Worm (Caenorhabditis elegans) whole organism, late embryonic: ENCODE data around the gene F07F6.2.

Source experiments
- C08G9.2 ChIP-seq: sonication (generic microtip); optimal IDR thresholded peaks from 2 replicates; lab custom pipeline; 2016; ENCODE audit warnings: mild to moderate bottlenecking, missing genetic modification characterization, moderate library complexity, missing compliant biosample characterization
- T23F11.4 ChIP-seq: fragments of 200-800 bp; sonication (Bioruptor generic); optimal IDR thresholded peaks from 2 replicates; lab custom pipeline; 2018; ENCODE audit warnings: mild to moderate bottlenecking, missing genetic modification characterization, missing compliant biosample characterization
- Y22D7AL.16 ChIP-seq: sonication (generic microtip); optimal IDR thresholded peaks from 2 replicates; lab custom pipeline; 2016; ENCODE audit warnings: missing genetic modification characterization, missing compliant biosample characterization
- ama-1 ChIP-seq: fragments of 150-350 bp; optimal IDR thresholded peaks from 2 replicates; lab custom pipeline; 2014
- ceh-18 ChIP-seq: sonication (generic microtip); optimal IDR thresholded peaks from 2 replicates; lab custom pipeline; 2016; ENCODE audit warnings: missing genetic modification characterization, missing compliant biosample characterization
- ceh-19 ChIP-seq: fragments of 200-800 bp; sonication (Bioruptor generic); optimal IDR thresholded peaks from 2 replicates; lab custom pipeline; 2018; ENCODE audit warnings: mild to moderate bottlenecking, missing genetic modification characterization, missing compliant biosample characterization
- ceh-2 ChIP-seq: sonication (generic microtip); optimal IDR thresholded peaks from 2 replicates; lab custom pipeline; 2016; ENCODE audit warnings: missing genotype, missing genetic modification characterization, missing compliant biosample characterization
- ceh-22 ChIP-seq: sonication (generic microtip); optimal IDR thresholded peaks from 2 replicates; lab custom pipeline; 2017; ENCODE audit warnings: missing biosample characterization, missing genetic modification characterization
- ceh-24 ChIP-seq: sonication (generic microtip); optimal IDR thresholded peaks from 2 replicates; lab custom pipeline; 2016; ENCODE audit warnings: mild to moderate bottlenecking, missing genetic modification characterization, missing compliant biosample characterization
- ceh-34 ChIP-seq: sonication (generic microtip); optimal IDR thresholded peaks from 2 replicates; lab custom pipeline; 2016; ENCODE audit warnings: mild to moderate bottlenecking, missing genetic modification characterization, missing compliant biosample characterization
- ceh-45 ChIP-seq: fragments of 200-800 bp; sonication (Bioruptor generic); IDR thresholded peaks from 2 replicates; pipeline ENCODE4 v1.3.6; 2022; ENCODE audit warnings: missing genetic modification reagents, missing genetic modification characterization, missing compliant biosample characterization
- ceh-48 ChIP-seq: sonication (generic microtip); optimal IDR thresholded peaks from 2 replicates; lab custom pipeline; 2016; ENCODE audit warnings: missing genetic modification characterization, inconsistent platforms, missing compliant biosample characterization
- ceh-6 ChIP-seq: fragments of 200-800 bp; sonication (Bioruptor generic); optimal IDR thresholded peaks from 2 replicates; lab custom pipeline; 2018; ENCODE audit warnings: mild to moderate bottlenecking, missing genetic modification characterization, missing compliant biosample characterization
- ceh-9 ChIP-seq: sonication (generic microtip); optimal IDR thresholded peaks from 2 replicates; lab custom pipeline; 2016; ENCODE audit warnings: mild to moderate bottlenecking, missing genetic modification characterization, inconsistent platforms, missing compliant biosample characterization
- che-1 ChIP-seq: sonication (generic microtip); optimal IDR thresholded peaks from 2 replicates; lab custom pipeline; 2016; ENCODE audit warnings: mild to moderate bottlenecking, missing genetic modification characterization, missing compliant biosample characterization
- dmd-4 ChIP-seq: sonication (generic microtip); optimal IDR thresholded peaks from 2 replicates; lab custom pipeline; 2016; ENCODE audit warnings: borderline replicate concordance, missing genetic modification characterization, missing compliant biosample characterization
- elt-2 ChIP-seq: sonication (generic microtip); optimal IDR thresholded peaks from 2 replicates; lab custom pipeline; 2016; ENCODE audit warnings: missing genetic modification reagents, missing genetic modification characterization, missing compliant biosample characterization
- elt-4 ChIP-seq: sonication (generic microtip); optimal IDR thresholded peaks from 2 replicates; lab custom pipeline; 2016; ENCODE audit warnings: missing genetic modification characterization, missing compliant biosample characterization
- ets-4 ChIP-seq: sonication (generic microtip); optimal IDR thresholded peaks from 2 replicates; lab custom pipeline; 2016; ENCODE audit warnings: missing genetic modification characterization, missing compliant biosample characterization
- eyg-1 ChIP-seq: sonication (generic microtip); optimal IDR thresholded peaks from 2 replicates; lab custom pipeline; 2016; ENCODE audit warnings: missing genotype, missing genetic modification characterization, missing compliant biosample characterization
- fax-1 ChIP-seq: sonication (generic microtip); optimal IDR thresholded peaks from 2 replicates; lab custom pipeline; 2016; ENCODE audit warnings: missing genotype, missing genetic modification characterization, missing compliant biosample characterization
- fkh-10 ChIP-seq: fragments of 150-350 bp; optimal IDR thresholded peaks from 2 replicates; lab custom pipeline; 2014; ENCODE audit warnings: missing biosample characterization, missing genetic modification reagents, missing genetic modification characterization
- gmeb-2 ChIP-seq: sonication (generic microtip); optimal IDR thresholded peaks from 2 replicates; lab custom pipeline; 2016; ENCODE audit warnings: missing genetic modification characterization, inconsistent platforms, missing compliant biosample characterization
- hlh-15 ChIP-seq: sonication (generic microtip); optimal IDR thresholded peaks from 2 replicates; lab custom pipeline; 2016; ENCODE audit warnings: missing genetic modification characterization, missing compliant biosample characterization
- hlh-30 ChIP-seq: sonication (generic microtip); optimal IDR thresholded peaks from 2 replicates; lab custom pipeline; 2017; ENCODE audit warnings: antibody characterized with exemption, missing genetic modification characterization, missing compliant biosample characterization; ENCODE audit not compliant: insufficient read depth
- lim-6 ChIP-seq: sonication (generic microtip); optimal IDR thresholded peaks from 2 replicates; lab custom pipeline; 2016; ENCODE audit warnings: missing genetic modification characterization, missing compliant biosample characterization
- lin-11 ChIP-seq: fragments of 200-800 bp; sonication (Bioruptor generic); optimal IDR thresholded peaks from 2 replicates; lab custom pipeline; 2018; ENCODE audit warnings: mild to moderate bottlenecking, missing genetic modification characterization, missing compliant biosample characterization
- madf-2 ChIP-seq: sonication (generic microtip); optimal IDR thresholded peaks from 2 replicates; lab custom pipeline; 2017; ENCODE audit warnings: missing genetic modification characterization, missing compliant biosample characterization
- mec-3 ChIP-seq: sonication (generic microtip); optimal IDR thresholded peaks from 2 replicates; lab custom pipeline; 2016; ENCODE audit warnings: borderline replicate concordance, missing genetic modification characterization, missing compliant biosample characterization
- nfya-1 ChIP-seq: sonication (generic microtip); optimal IDR thresholded peaks from 2 replicates; lab custom pipeline; 2017; ENCODE audit warnings: missing genetic modification characterization, mild to moderate bottlenecking, missing compliant biosample characterization, antibody characterized with exemption, moderate library complexity
- npax-4 ChIP-seq: sonication (generic microtip); optimal IDR thresholded peaks from 2 replicates; lab custom pipeline; 2016; ENCODE audit warnings: missing genetic modification characterization, missing compliant biosample characterization
- odd-2 ChIP-seq: sonication (generic microtip); optimal IDR thresholded peaks from 2 replicates; lab custom pipeline; 2017; ENCODE audit warnings: antibody characterized with exemption, mild to moderate bottlenecking, missing genetic modification characterization, missing compliant biosample characterization
- pag-3 ChIP-seq: sonication (generic microtip); optimal IDR thresholded peaks from 2 replicates; lab custom pipeline; 2016; ENCODE audit warnings: missing compliant biosample characterization, missing genetic modification characterization, borderline replicate concordance
- pat-9 ChIP-seq: fragments of 200-800 bp; sonication (Bioruptor generic); optimal IDR thresholded peaks from 2 replicates; lab custom pipeline; 2018; ENCODE audit warnings: mild to moderate bottlenecking, missing genetic modification characterization, moderate library complexity, missing compliant biosample characterization
- pax-1 ChIP-seq: fragments of 150-350 bp; optimal IDR thresholded peaks from 2 replicates; lab custom pipeline; 2014; ENCODE audit warnings: missing biosample characterization, missing genetic modification characterization
- pha-2 ChIP-seq: sonication (generic microtip); optimal IDR thresholded peaks from 2 replicates; lab custom pipeline; 2017; ENCODE audit warnings: mild to moderate bottlenecking, missing genetic modification characterization, missing compliant biosample characterization
- pha-4 ChIP-seq: fragments of 150-350 bp; optimal IDR thresholded peaks from 2 replicates; lab custom pipeline; 2018; ENCODE audit warnings: missing biosample characterization, missing genetic modification reagents, missing genetic modification characterization
- ref-2 ChIP-seq: sonication (generic microtip); optimal IDR thresholded peaks from 2 replicates; lab custom pipeline; 2016; ENCODE audit warnings: missing genetic modification characterization, missing compliant biosample characterization
- rnt-1 ChIP-seq: sonication (generic microtip); optimal IDR thresholded peaks from 2 replicates; lab custom pipeline; 2016; ENCODE audit warnings: missing genetic modification characterization, missing compliant biosample characterization
- sdc-2 ChIP-seq: sonication (generic microtip); optimal IDR thresholded peaks from 2 replicates; lab custom pipeline; 2016; ENCODE audit warnings: missing genotype, missing genetic modification characterization, missing compliant biosample characterization
- sox-2 ChIP-seq: fragments of 200-800 bp; sonication (Bioruptor generic); IDR thresholded peaks from 2 replicates; pipeline ENCODE4 v1.3.6; 2022; ENCODE audit warnings: missing genetic modification reagents, missing genetic modification characterization, missing compliant biosample characterization
- sox-4 ChIP-seq: sonication (generic microtip); optimal IDR thresholded peaks from 2 replicates; lab custom pipeline; 2017; ENCODE audit warnings: mild to moderate bottlenecking, missing genetic modification characterization, inconsistent platforms, missing compliant biosample characterization
- syd-9 ChIP-seq: sonication (generic microtip); optimal IDR thresholded peaks from 2 replicates; lab custom pipeline; 2016; ENCODE audit warnings: mild to moderate bottlenecking, missing genetic modification characterization, moderate library complexity, missing compliant biosample characterization
- unc-42 ChIP-seq: sonication (generic microtip); optimal IDR thresholded peaks from 2 replicates; lab custom pipeline; 2016; ENCODE audit warnings: missing genotype, missing genetic modification characterization, missing compliant biosample characterization
- unc-55 ChIP-seq: sonication (generic microtip); optimal IDR thresholded peaks from 2 replicates; lab custom pipeline; 2017; ENCODE audit warnings: missing biosample characterization, missing genetic modification reagents, missing genetic modification characterization
- ztf-16 ChIP-seq: sonication (generic microtip); optimal IDR thresholded peaks from 2 replicates; lab custom pipeline; 2017; ENCODE audit warnings: missing genetic modification characterization, missing compliant biosample characterization

F07F6.2 gene

ce11 chrII:5393090-5393489, 36.9 kb upstream of the F07F6.2 start, which contains the start of gene brap-2:
TSS of gene brap-2 (minus strand) at chrII:5393190.
- TF ChIP-seq ets-4 (tag; lab: Kevin White, UChicago) (no peak), pha-2 (no peak), gmeb-2 (no peak), ceh-2 (tag; lab: Kevin White, UChicago) (no peak), fkh-10 (no peak), dmd-4 (no peak), ceh-6 (GFP tag; lab: Kevin White, UChicago) (no peak), syd-9 (tag; lab: Kevin White, UChicago) (no peak), elt-2 (tag; lab: Kevin White, UChicago) (no peak), fax-1 (tag; lab: Kevin White, UChicago) (no peak), ceh-45 (GFP tag; lab: Robert Waterston, UW) (no peak), pha-4 (tag; lab: Kevin White, UChicago) (no peak), unc-55 (GFP tag; lab: Kevin White, UChicago) (no peak), sdc-2 (tag; lab: Kevin White, UChicago) (no peak), ztf-16 (tag; lab: Kevin White, UChicago) (no peak), mec-3 (tag; lab: Kevin White, UChicago) (no peak), C08G9.2 (tag; lab: Kevin White, UChicago) (no peak)

- TF ChIP-seq pag-3 (tag; lab: Kevin White, UChicago) (no peak), fkh-10 (no peak), Y22D7AL.16 (no peak), ceh-22 (tag; lab: Kevin White, UChicago) (no peak), hlh-30 (tag; lab: Kevin White, UChicago) (no peak), ceh-48 (tag; lab: Kevin White, UChicago) (no peak), gmeb-2 (no peak), lim-6 (no peak)
- TF ChIP-seq, all 69 proteins: peak for 0
Measured at ce11 chrII:5395594-5395993, 34.4 kb upstream of the F07F6.2 start, which contains the start of gene pink-1. TSS of gene pink-1 (minus strand) at chrII:5395694.

ce11 chrII:5398779-5399178, 31.2 kb upstream of the F07F6.2 start, which contains the start of gene fbxl-3:
TSS of gene fbxl-3 (minus strand) at chrII:5398902.
- TF ChIP-seq pax-1 (tag; lab: Kevin White, UChicago) (no peak), mec-3 (tag; lab: Kevin White, UChicago) (no peak), nfya-1 (tag; lab: Kevin White, UChicago) (no peak), ama-1 (lab: Kevin White, UChicago) (no peak)

ce11 chrII:5399201-5399600, 30.8 kb upstream of the F07F6.2 start, which contains the start of gene mog-5:
TSS of gene mog-5 (plus strand) at chrII:5399538.
- TF ChIP-seq ztf-16 (tag; lab: Kevin White, UChicago) (peak; percentile 30), fkh-10 (no peak), odd-2 (peak; percentile 64), elt-4 (no peak), lin-11 (peak; percentile 36), che-1 (peak; percentile 21), sox-4 (peak; percentile 55), madf-2 (tag; lab: Kevin White, UChicago) (no peak), ceh-19 (GFP tag; lab: Kevin White, UChicago) (no peak), ceh-9 (tag; lab: Kevin White, UChicago) (no peak), ceh-24 (tag; lab: Kevin White, UChicago) (no peak), ceh-18 (tag; lab: Kevin White, UChicago) (no peak), mec-3 (tag; lab: Kevin White, UChicago) (no peak), sox-2 (GFP tag; lab: Robert Waterston, UW) (no peak; the same call in 1 of the 2 replicates), ceh-34 (tag; lab: Kevin White, UChicago) (no peak), unc-42 (tag; lab: Kevin White, UChicago) (peak; percentile 65), lim-6 (no peak), rnt-1 (tag; lab: Kevin White, UChicago) (no peak), pat-9 (tag; lab: Kevin White, UChicago) (peak; percentile 30), ref-2 (tag; lab: Kevin White, UChicago) (peak; percentile 26), sdc-2 (tag; lab: Kevin White, UChicago) (no peak), ceh-48 (tag; lab: Kevin White, UChicago) (no peak), unc-55 (GFP tag; lab: Kevin White, UChicago) (no peak), T23F11.4 (GFP tag; lab: Kevin White, UChicago) (no peak), elt-2 (tag; lab: Kevin White, UChicago) (no peak), gmeb-2 (no peak), hlh-30 (tag; lab: Kevin White, UChicago) (no peak), eyg-1 (no peak), npax-4 (tag; lab: Kevin White, UChicago) (no peak), hlh-15 (no peak)
